Worm (Caenorhabditis elegans) whole organism, mixed stage, embryonic: Measurements from ENCODE around the gene lron-13.

ENCODE experiments used
- ceh-39 ChIP-seq: fragments of 150-350 bp; optimal IDR thresholded peaks from 2 replicates; lab custom pipeline; 2014; ENCODE audit warnings: missing biosample characterization, missing genetic modification characterization
- ceh-83 ChIP-seq: fragments of 200-800 bp; sonication (Bioruptor generic); optimal IDR thresholded peaks from 2 replicates; lab custom pipeline; 2018; ENCODE audit warnings: mild to moderate bottlenecking, missing genetic modification characterization, missing compliant biosample characterization
- ces-1 ChIP-seq: fragments of 150-350 bp; optimal IDR thresholded peaks from 2 replicates; lab custom pipeline; 2014; ENCODE audit warnings: missing biosample characterization, missing genetic modification reagents, missing genetic modification characterization
- elt-1 ChIP-seq: sonication (generic microtip); optimal IDR thresholded peaks from 2 replicates; lab custom pipeline; 2017; ENCODE audit warnings: missing genetic modification characterization, mild to moderate bottlenecking, missing compliant biosample characterization, antibody characterized with exemption, moderate library complexity, borderline replicate concordance; ENCODE audit not compliant: insufficient read depth
- lsy-2 ChIP-seq: fragments of 150-350 bp; optimal IDR thresholded peaks from 2 replicates; lab custom pipeline; 2014; ENCODE audit warnings: missing biosample characterization, missing genetic modification characterization
- mab-5 ChIP-seq: fragments of 150-350 bp; optimal IDR thresholded peaks from 2 replicates; lab custom pipeline; 2014; ENCODE audit warnings: missing biosample characterization, missing genetic modification characterization
- mep-1 ChIP-seq: fragments of 150-350 bp; optimal IDR thresholded peaks from 2 replicates; lab custom pipeline; 2017; ENCODE audit warnings: missing biosample characterization, missing genetic modification reagents, missing genetic modification characterization, inconsistent platforms
- nhr-237 ChIP-seq: fragments of 150-350 bp; optimal IDR thresholded peaks from 2 replicates; lab custom pipeline; 2014; ENCODE audit warnings: missing biosample characterization, missing genetic modification characterization
- nhr-28 ChIP-seq: fragments of 150-350 bp; optimal IDR thresholded peaks from 2 replicates; lab custom pipeline; 2014; ENCODE audit warnings: missing biosample characterization, missing genetic modification characterization
- nhr-76 ChIP-seq: sonication (generic microtip); optimal IDR thresholded peaks from 2 replicates; lab custom pipeline; 2017; ENCODE audit warnings: missing biosample characterization, missing genetic modification characterization
- snpc-4 ChIP-seq: fragments of 150-350 bp; optimal IDR thresholded peaks from 2 replicates; lab custom pipeline; 2014; ENCODE audit warnings: missing biosample characterization, missing genetic modification characterization
- tbx-8 ChIP-seq: fragments of 200-800 bp; sonication (Bioruptor generic); optimal IDR thresholded peaks from 2 replicates; lab custom pipeline; 2018; ENCODE audit warnings: mild to moderate bottlenecking, missing genetic modification characterization, moderate library complexity, missing compliant biosample characterization
- unc-62 ChIP-seq: fragments of 150-350 bp; optimal IDR thresholded peaks from 2 replicates; lab custom pipeline; 2014; ENCODE audit warnings: missing biosample characterization, missing genetic modification reagents, missing genetic modification characterization
- ztf-11 ChIP-seq: fragments of 150-350 bp; optimal IDR thresholded peaks from 2 replicates; lab custom pipeline; 2014; ENCODE audit warnings: missing biosample characterization, missing genetic modification characterization

- no peak for TF ChIP-seq ceh-39
- TF ChIP-seq ztf-11 (tag; lab: Kevin White, UChicago), result no peak
- TF ChIP-seq mab-5 (tag; lab: Kevin White, UChicago), result no peak
- TF ChIP-seq nhr-28, result no peak
- no peak for TF ChIP-seq lsy-2 (tag; lab: Kevin White, UChicago)
- no peak for TF ChIP-seq unc-62 (GFP tag; lab: Kevin White, UChicago)
- no peak for TF ChIP-seq elt-1
- TF ChIP-seq mep-1, result no peak
- TF ChIP-seq snpc-4, result no peak
- no peak for TF ChIP-seq tbx-8 (GFP tag; lab: Kevin White, UChicago)
- TF ChIP-seq ceh-83 (GFP tag; lab: Kevin White, UChicago), result no peak
- TF ChIP-seq nhr-237 (tag; lab: Kevin White, UChicago), result no peak
- no peak for TF ChIP-seq nhr-76 (tag; lab: Kevin White, UChicago)
- no peak for TF ChIP-seq ces-1 (GFP tag; lab: Kevin White, UChicago)
Measured at ce11 chrIII:13527424-13528097, at the start of gene lron-13.
